Fruit fly (Drosophila melanogaster) whole organism, embryonic: ENCODE results near the gene Kal1.
A peak's percentile ranks its signal among the peaks of the same experiment; 100 is the strongest.

Experiments
- BEAF-32 ChIP-seq: fragments of 200-800 bp; sonication (Bioruptor generic); optimal IDR thresholded peaks from 3 replicates; lab custom pipeline; 2017; ENCODE audit warnings: missing biosample characterization, missing genetic modification characterization, mild to moderate bottlenecking, moderate library complexity, missing genetic modification reagents
- Blimp-1 ChIP-seq: fragments of 200-800 bp; sonication (Bioruptor generic); optimal IDR thresholded peaks from 3 replicates; lab custom pipeline; 2018; ENCODE audit warnings: missing biosample characterization, missing genetic modification characterization, mild to moderate bottlenecking, moderate library complexity, missing genetic modification reagents
- CG10147 ChIP-seq: fragments of 200-800 bp; sonication (Bioruptor generic); optimal IDR thresholded peaks from 2 replicates; lab custom pipeline; 2019; ENCODE audit warnings: missing biosample characterization, mild to moderate bottlenecking, missing genetic modification characterization, moderate library complexity
- CG10267 ChIP-seq: fragments of 200-800 bp; sonication (Bioruptor generic); optimal IDR thresholded peaks from 2 replicates; lab custom pipeline; 2018; ENCODE audit warnings: missing biosample characterization, mild to moderate bottlenecking, missing genetic modification characterization, moderate library complexity
- CG11695 ChIP-seq: fragments of 200-800 bp; sonication (Bioruptor generic); IDR thresholded peaks from 3 replicates; pipeline ENCODE4 v1.3.6; 2022; ENCODE audit warnings: missing biosample characterization, missing genetic modification characterization
- CG12391 ChIP-seq: fragments of 200-800 bp; sonication (Bioruptor generic); optimal IDR thresholded peaks from 3 replicates; lab custom pipeline; 2018; ENCODE audit warnings: missing biosample characterization, mild to moderate bottlenecking, missing genetic modification characterization, moderate library complexity
- CG12659 ChIP-seq: fragments of 200-800 bp; sonication (Bioruptor generic); optimal IDR thresholded peaks from 3 replicates; lab custom pipeline; 2017; ENCODE audit warnings: mild to moderate bottlenecking, missing biosample characterization, missing genetic modification reagents, missing genetic modification characterization
- CG12744 ChIP-seq: fragments of 200-800 bp; sonication (Bioruptor generic); optimal IDR thresholded peaks from 2 replicates; lab custom pipeline; 2016; ENCODE audit warnings: missing biosample characterization, missing genetic modification characterization
- CG13296 ChIP-seq: fragments of 200-800 bp; sonication (Bioruptor generic); optimal IDR thresholded peaks from 3 replicates; lab custom pipeline; 2018; ENCODE audit warnings: missing biosample characterization, mild to moderate bottlenecking, missing genetic modification characterization
- CG13624 ChIP-seq: fragments of 200-800 bp; sonication (Bioruptor generic); optimal IDR thresholded peaks from 2 replicates; lab custom pipeline; 2016; ENCODE audit warnings: missing biosample characterization, missing genetic modification characterization
- CG14710 ChIP-seq: fragments of 200-800 bp; sonication (Bioruptor generic); optimal IDR thresholded peaks from 3 replicates; lab custom pipeline; 2019; ENCODE audit warnings: missing biosample characterization, mild to moderate bottlenecking, missing genetic modification characterization, moderate library complexity
- CG17612 ChIP-seq: fragments of 200-800 bp; sonication (Bioruptor generic); IDR thresholded peaks from 2 replicates; pipeline ENCODE4 v1.3.6; 2022; ENCODE audit warnings: missing biosample characterization, missing genetic modification characterization
- CG2678 ChIP-seq: fragments of 200-800 bp; sonication (Bioruptor generic); optimal IDR thresholded peaks from 3 replicates; lab custom pipeline; 2019; ENCODE audit warnings: missing biosample characterization, mild to moderate bottlenecking, missing genetic modification characterization, moderate library complexity
- CG30403 ChIP-seq: fragments of 200-800 bp; sonication (Bioruptor generic); optimal IDR thresholded peaks from 3 replicates; lab custom pipeline; 2016; ENCODE audit warnings: missing biosample characterization, missing genetic modification characterization
- CG34422 ChIP-seq: fragments of 200-800 bp; sonication (Bioruptor generic); IDR thresholded peaks from 3 replicates; pipeline ENCODE4 v1.3.6; 2022; ENCODE audit warnings: missing biosample characterization, missing genetic modification characterization
- CG4617 ChIP-seq: fragments of 200-800 bp; sonication (Bioruptor generic); optimal IDR thresholded peaks from 3 replicates; lab custom pipeline; 2016; ENCODE audit warnings: missing biosample characterization, missing genetic modification characterization, borderline replicate concordance
- CG8359 ChIP-seq: fragments of 200-800 bp; sonication (Bioruptor generic); optimal IDR thresholded peaks from 2 replicates; lab custom pipeline; 2017; ENCODE audit warnings: missing biosample characterization, mild to moderate bottlenecking, missing genetic modification characterization, borderline replicate concordance
- CG9817 ChIP-seq: fragments of 200-800 bp; sonication (Bioruptor generic); optimal IDR thresholded peaks from 2 replicates; lab custom pipeline; 2018; ENCODE audit warnings: missing biosample characterization, mild to moderate bottlenecking, missing genetic modification characterization, moderate library complexity
- Dll ChIP-seq: fragments of 200-800 bp; sonication (Bioruptor generic); IDR thresholded peaks from 4 replicates; pipeline ENCODE4 v1.3.6; 2022; ENCODE audit warnings: missing biosample characterization, missing genetic modification characterization; ENCODE audit not compliant: partially characterized antibody
- Dp ChIP-seq: fragments of 200-800 bp; sonication (Bioruptor generic); optimal IDR thresholded peaks from 2 replicates; lab custom pipeline; 2018; ENCODE audit warnings: missing biosample characterization, mild to moderate bottlenecking, missing genetic modification characterization, moderate library complexity
- Elba2 ChIP-seq: fragments of 200-800 bp; sonication (Bioruptor generic); optimal IDR thresholded peaks from 3 replicates; lab custom pipeline; 2016; ENCODE audit warnings: missing biosample characterization, missing genetic modification characterization
- Ets97D ChIP-seq: fragments of 200-800 bp; sonication (Bioruptor generic); optimal IDR thresholded peaks from 3 replicates; lab custom pipeline; 2016; ENCODE audit warnings: missing biosample characterization, missing genetic modification characterization
- Fer1 ChIP-seq: fragments of 200-800 bp; sonication (Bioruptor generic); optimal IDR thresholded peaks from 2 replicates; lab custom pipeline; 2017; ENCODE audit warnings: missing biosample characterization, mild to moderate bottlenecking, missing genetic modification characterization
- Fer3 ChIP-seq: fragments of 200-800 bp; sonication (Bioruptor generic); optimal IDR thresholded peaks from 2 replicates; lab custom pipeline; 2018; ENCODE audit warnings: missing biosample characterization, mild to moderate bottlenecking, missing genetic modification characterization, moderate library complexity
- HmgZ ChIP-seq: fragments of 200-800 bp; sonication (Bioruptor generic); optimal IDR thresholded peaks from 2 replicates; lab custom pipeline; 2018; ENCODE audit warnings: missing biosample characterization, mild to moderate bottlenecking, missing genetic modification characterization
- Hsf ChIP-seq: fragments of 200-800 bp; sonication (Bioruptor generic); optimal IDR thresholded peaks from 3 replicates; lab custom pipeline; 2016; ENCODE audit warnings: missing biosample characterization, missing genetic modification characterization
- Jarid2 ChIP-seq: fragments of 200-800 bp; sonication (Bioruptor generic); optimal IDR thresholded peaks from 3 replicates; lab custom pipeline; 2017; ENCODE audit warnings: mild to moderate bottlenecking, missing biosample characterization, missing genetic modification reagents, missing genetic modification characterization
- Med ChIP-seq: fragments of 200-800 bp; sonication (Bioruptor generic); peaks from one replicate; lab custom pipeline; 2016; ENCODE audit warnings: missing biosample characterization, missing genetic modification characterization, mild to moderate bottlenecking, inconsistent platforms, moderate library complexity
- Meics ChIP-seq: fragments of 200-800 bp; sonication (Bioruptor generic); optimal IDR thresholded peaks from 2 replicates; lab custom pipeline; 2017; ENCODE audit warnings: missing biosample characterization, mild to moderate bottlenecking, missing genetic modification characterization
- Mrtf ChIP-seq: fragments of 200-800 bp; sonication (Bioruptor generic); IDR thresholded peaks from 3 replicates; pipeline ENCODE4 v1.3.6; 2022; ENCODE audit warnings: missing biosample characterization, missing genetic modification characterization
- Opbp ChIP-seq: fragments of 200-800 bp; sonication (Bioruptor generic); IDR thresholded peaks from 3 replicates; pipeline ENCODE4 v1.3.6; 2022; ENCODE audit warnings: missing biosample characterization, missing genetic modification characterization; ENCODE audit not compliant: partially characterized antibody
- Usf ChIP-seq: fragments of 200-800 bp; sonication (Bioruptor generic); optimal IDR thresholded peaks from 2 replicates; lab custom pipeline; 2017; ENCODE audit warnings: missing genotype, missing biosample characterization, missing genetic modification characterization
- YL-1 ChIP-seq: fragments of 200-800 bp; sonication (Bioruptor generic); optimal IDR thresholded peaks from 3 replicates; lab custom pipeline; 2017; ENCODE audit warnings: missing biosample characterization, mild to moderate bottlenecking, missing genetic modification characterization
- bab2 ChIP-seq: fragments of 200-800 bp; sonication (Bioruptor generic); optimal IDR thresholded peaks from 2 replicates; lab custom pipeline; 2016; ENCODE audit warnings: missing biosample characterization, missing genetic modification characterization
- bsh ChIP-seq, 2 experiments: fragments of 200-800 bp; sonication (Bioruptor generic); optimal IDR thresholded peaks; 2 replicates each; lab custom pipeline; 2017 to 2018; ENCODE audit warnings: mild to moderate bottlenecking in 2 of 2, missing biosample characterization in 2 of 2, missing genetic modification characterization in 2 of 2, moderate library complexity in 1 of 2
- chn ChIP-seq: fragments of 200-800 bp; sonication (Bioruptor generic); optimal IDR thresholded peaks from 2 replicates; lab custom pipeline; 2016; ENCODE audit warnings: missing biosample characterization, missing genetic modification characterization
- crol ChIP-seq: fragments of 200-800 bp; sonication (Bioruptor generic); IDR thresholded peaks from 2 replicates; pipeline ENCODE4 v1.3.6; 2022; ENCODE audit warnings: missing biosample characterization, missing genetic modification characterization
- crp ChIP-seq, 2 experiments: fragments of 200-800 bp; sonication (Bioruptor generic); optimal IDR thresholded peaks; 2 replicates in 1 of 2; 3 replicates in 1 of 2; lab custom pipeline; 2017; ENCODE audit warnings: missing biosample characterization in 2 of 2, missing genetic modification characterization in 2 of 2, mild to moderate bottlenecking in 1 of 2, moderate library complexity in 1 of 2
- dpn ChIP-seq, 2 experiments: fragments of 200-800 bp; sonication (Bioruptor generic); optimal IDR thresholded peaks; 3 replicates each; lab custom pipeline; 2016; ENCODE audit warnings: missing biosample characterization in 2 of 2, missing genetic modification characterization in 2 of 2
- esg ChIP-seq: fragments of 200-800 bp; sonication (Bioruptor generic); conservative IDR thresholded peaks from 2 replicates; pipeline ENCODE4 v1.3.6; 2022; ENCODE audit warnings: missing biosample characterization, missing genetic modification characterization
- lab ChIP-seq: fragments of 200-800 bp; sonication (Bioruptor generic); optimal IDR thresholded peaks from 3 replicates; lab custom pipeline; 2017; ENCODE audit warnings: missing biosample characterization, missing genetic modification characterization, mild to moderate bottlenecking, moderate library complexity, missing genetic modification reagents
- nom ChIP-seq: fragments of 200-800 bp; sonication (Bioruptor generic); optimal IDR thresholded peaks from 2 replicates; lab custom pipeline; 2017; ENCODE audit warnings: missing biosample characterization, missing genetic modification characterization, mild to moderate bottlenecking, moderate library complexity, missing genetic modification reagents
- phol ChIP-seq: fragments of 200-800 bp; sonication (Bioruptor generic); optimal IDR thresholded peaks from 3 replicates; lab custom pipeline; 2018; ENCODE audit warnings: missing biosample characterization, mild to moderate bottlenecking, missing genetic modification characterization, moderate library complexity
- pzg ChIP-seq: fragments of 200-800 bp; sonication (Bioruptor generic); optimal IDR thresholded peaks from 3 replicates; lab custom pipeline; 2018; ENCODE audit warnings: missing biosample characterization, mild to moderate bottlenecking, missing genetic modification characterization, moderate library complexity
- slbo ChIP-seq: fragments of 200-800 bp; sonication (Bioruptor generic); IDR thresholded peaks from 2 replicates; pipeline ENCODE4 v1.3.6; 2022; ENCODE audit warnings: missing biosample characterization, missing genetic modification characterization
- sna ChIP-seq: fragments of 200-800 bp; sonication (Bioruptor generic); IDR thresholded peaks from 2 replicates; pipeline ENCODE4 v1.3.6; 2022; ENCODE audit warnings: missing biosample characterization, missing genetic modification characterization; ENCODE audit not compliant: partially characterized antibody
- sug ChIP-seq: fragments of 200-800 bp; optimal IDR thresholded peaks from 2 replicates; lab custom pipeline; 2019; ENCODE audit warnings: missing biosample characterization, mild to moderate bottlenecking, missing genetic modification characterization, moderate library complexity
- unpg ChIP-seq: fragments of 200-800 bp; sonication (Bioruptor generic); optimal IDR thresholded peaks from 3 replicates; lab custom pipeline; 2018; ENCODE audit warnings: missing biosample characterization, mild to moderate bottlenecking, missing genetic modification characterization, moderate library complexity

Gene Kal1

dm6 chr3R:24148838-24149237, 7.6 kb downstream of the Kal1 start, which contains the start of gene Slimp (continued):
- TF ChIP-seq Opbp (GFP tag; lab: Robert Waterston, UW) (0 out of 3 replicates have a peak, but pooled peaks have one; percentile 46), CG4617 (GFP tag; lab: Kevin White, UChicago) (peak; percentile 11), CG8359 (GFP tag; lab: Kevin White, UChicago) (no peak), HmgZ (peak; percentile 9), bsh (GFP tag; optimal IDR thresholded peaks at IDR 0.05; lab: Kevin White, UChicago) (peak in 1 of 2 experiments; percentile 32), Usf (GFP tag; lab: Kevin White, UChicago) (no peak), chn (GFP tag; lab: Kevin White, UChicago) (no peak), Meics (GFP tag; lab: Kevin White, UChicago) (peak; percentile 17), CG17612 (GFP tag; lab: Robert Waterston, UW) (no peak), Fer3 (tag; lab: Kevin White, UChicago) (peak; percentile 5), YL-1 (GFP tag; lab: Kevin White, UChicago) (no peak), bab2 (GFP tag; lab: Kevin White, UChicago) (no peak), Hsf (GFP tag; lab: Kevin White, UChicago) (peak; percentile 7), crp (GFP tag; optimal IDR thresholded peaks at IDR 0.05; lab: Kevin White, UChicago) (peak; percentile 56 to 93), sug (tag; lab: Kevin White, UChicago) (peak; percentile 21), CG13296 (GFP tag; lab: Kevin White, UChicago) (peak; percentile 21), slbo (GFP tag; lab: Robert Waterston, UW) (peak; percentile 29; the same call in 1 of the 2 replicates), CG10267 (tag; lab: Kevin White, UChicago) (peak; percentile 21), CG2678 (tag; lab: Kevin White, UChicago) (peak; percentile 39), Elba2 (peak; percentile 45), pzg (peak; percentile 34), phol (tag; lab: Kevin White, UChicago) (peak; percentile 32), Ets97D (GFP tag; lab: Kevin White, UChicago) (peak; percentile 20), Blimp-1 (GFP tag; lab: Kevin White, UChicago) (peak; percentile 6), Jarid2 (GFP tag; lab: Kevin White, UChicago) (no peak), BEAF-32 (peak; percentile 16), Dp (peak; percentile 29), Dll (GFP tag; lab: Robert Waterston, UW) (peak; percentile 52; the same call in 1 of the 4 replicates), esg (GFP tag; lab: Robert Waterston, UW) (no peak), Mrtf (GFP tag; lab: Robert Waterston, UW) (no peak), Fer1 (GFP tag; lab: Kevin White, UChicago) (peak; percentile 13), crol (no peak), unpg (peak; percentile 11), CG12659 (GFP tag; lab: Kevin White, UChicago) (peak; percentile 14), CG13624 (GFP tag; lab: Kevin White, UChicago) (no peak), CG9817 (peak; percentile 14), lab (GFP tag; lab: Kevin White, UChicago) (peak; percentile 32), CG11695 (GFP tag; lab: Robert Waterston, UW) (0 out of 3 replicates have a peak, but pooled peaks have one; percentile 20), CG14710 (peak; percentile 31), Med (GFP tag; lab: Kevin White, UChicago) (peak; percentile 38), CG34422 (GFP tag; lab: Robert Waterston, UW) (peak; percentile 49; the same call in 1 of the 3 replicates), nom (GFP tag; lab: Kevin White, UChicago) (peak; percentile 10), CG12391 (peak; percentile 40), sna (GFP tag; lab: Robert Waterston, UW) (peak; percentile 20; the same call in 1 of the 2 replicates), CG10147 (peak; percentile 13), dpn (GFP tag; optimal IDR thresholded peaks at IDR 0.05; lab: Kevin White, UChicago) (peak in 1 of 2 experiments; percentile 22), CG30403 (GFP tag; lab: Kevin White, UChicago) (peak; percentile 26), CG12744 (GFP tag; lab: Kevin White, UChicago) (no peak)
